Fruit fly (Drosophila melanogaster): Measurements from ENCODE around the gene CG4896.

DNA sequence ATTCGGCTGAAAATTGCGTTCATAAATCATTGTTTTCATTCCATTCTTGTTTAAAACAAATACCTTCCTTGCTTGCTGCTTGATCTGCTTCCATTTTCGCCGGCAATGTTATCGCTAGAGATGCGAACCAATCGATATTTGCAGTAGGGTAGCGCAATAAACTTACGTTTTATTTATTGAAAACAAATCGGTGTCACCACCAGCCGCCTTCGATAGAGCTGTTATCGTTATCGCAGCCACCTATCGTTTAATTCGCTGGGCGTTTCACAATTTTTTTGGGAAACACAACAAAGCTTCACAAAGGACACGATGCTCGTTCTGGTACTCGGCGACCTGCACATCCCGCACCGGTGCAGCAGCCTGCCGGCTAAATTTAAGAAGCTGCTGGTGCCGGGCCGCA is 26.9 kb upstream of the CG4896 start, which contains the start of the genes Tfb4 and Vps29:
- TF ChIP-seq Crg-1 (GFP tag; optimal IDR thresholded peaks at IDR 0.05): peak; percentile 48
- no peak for TF ChIP-seq cnc (optimal IDR thresholded peaks at IDR 0.05)
- peak; percentile 36 for TF ChIP-seq CG11617 (GFP tag; optimal IDR thresholded peaks at IDR 0.05)
- no peak for TF ChIP-seq pad (GFP tag; optimal IDR thresholded peaks at IDR 0.05)
- TF ChIP-seq CG12768 (GFP tag; optimal IDR thresholded peaks at IDR 0.05): no peak
- TF ChIP-seq CG7101 (tag; optimal IDR thresholded peaks at IDR 0.05): peak; percentile 62
- TF ChIP-seq CG7045 (GFP tag; optimal IDR thresholded peaks at IDR 0.05): no peak
- no peak for TF ChIP-seq Clk (GFP tag; optimal IDR thresholded peaks at IDR 0.05)
- peak; percentile 47 for TF ChIP-seq Mnt (GFP tag; optimal IDR thresholded peaks at IDR 0.05)
- peak; percentile 19 for TF ChIP-seq tj (GFP tag; optimal IDR thresholded peaks at IDR 0.05)
